Fruit fly (Drosophila melanogaster) whole organism, embryonic: Measurements from ENCODE around the gene mirr.

Experiments
- Ada2b ChIP-seq: fragments of 200-800 bp; sonication (Bioruptor generic); IDR thresholded peaks from 2 replicates; pipeline ENCODE4 v1.3.6; 2022; ENCODE audit warnings: missing biosample characterization, missing genetic modification characterization
- Aef1 ChIP-seq: fragments of 200-800 bp; sonication (Bioruptor generic); IDR thresholded peaks from 3 replicates; pipeline ENCODE4 v1.3.6; 2022; ENCODE audit warnings: missing biosample characterization, missing genetic modification characterization
- Antp ChIP-seq: fragments of 200-800 bp; sonication (Bioruptor generic); optimal IDR thresholded peaks from 3 replicates; lab custom pipeline; 2016; ENCODE audit warnings: missing biosample characterization, missing genetic modification characterization
- CG12219 ChIP-seq: fragments of 200-800 bp; sonication (Bioruptor generic); optimal IDR thresholded peaks from 3 replicates; lab custom pipeline; 2018; ENCODE audit warnings: missing biosample characterization, mild to moderate bottlenecking, missing genetic modification characterization
- CG12391 ChIP-seq: fragments of 200-800 bp; sonication (Bioruptor generic); optimal IDR thresholded peaks from 3 replicates; lab custom pipeline; 2018; ENCODE audit warnings: missing biosample characterization, mild to moderate bottlenecking, missing genetic modification characterization, moderate library complexity
- CG15696 ChIP-seq: fragments of 200-800 bp; sonication (Bioruptor generic); optimal IDR thresholded peaks from 2 replicates; lab custom pipeline; 2019; ENCODE audit warnings: missing biosample characterization, mild to moderate bottlenecking, missing genetic modification characterization, moderate library complexity
- CG2199 ChIP-seq: fragments of 200-800 bp; sonication (Bioruptor generic); IDR thresholded peaks from 3 replicates; pipeline ENCODE4 v1.3.6; 2022; ENCODE audit warnings: missing biosample characterization, missing genetic modification characterization
- CG30403 ChIP-seq: fragments of 200-800 bp; sonication (Bioruptor generic); optimal IDR thresholded peaks from 3 replicates; lab custom pipeline; 2016; ENCODE audit warnings: missing biosample characterization, missing genetic modification characterization
- CG31224 ChIP-seq: fragments of 200-800 bp; sonication (Bioruptor generic); IDR thresholded peaks from 2 replicates; pipeline ENCODE4 v1.3.6; 2022; ENCODE audit warnings: missing biosample characterization, missing genetic modification characterization
- CG33557 ChIP-seq: fragments of 200-800 bp; sonication (Bioruptor generic); optimal IDR thresholded peaks from 2 replicates; lab custom pipeline; 2019; ENCODE audit warnings: missing biosample characterization, mild to moderate bottlenecking, missing genetic modification characterization, moderate library complexity
- CG3847 ChIP-seq: fragments of 200-800 bp; sonication (Bioruptor generic); IDR thresholded peaks from 2 replicates; pipeline ENCODE4 v1.3.6; 2022; ENCODE audit warnings: missing biosample characterization, missing genetic modification characterization
- CG5180 ChIP-seq: fragments of 200-800 bp; sonication (Bioruptor generic); optimal IDR thresholded peaks from 3 replicates; lab custom pipeline; 2017; ENCODE audit warnings: missing biosample characterization, missing genetic modification characterization, mild to moderate bottlenecking, moderate library complexity, missing genetic modification reagents
- CG5245 ChIP-seq: fragments of 200-800 bp; sonication (Bioruptor generic); optimal IDR thresholded peaks from 3 replicates; lab custom pipeline; 2016; ENCODE audit warnings: missing biosample characterization, missing genetic modification characterization
- CG8290 ChIP-seq, 3 experiments: fragments of 200-800 bp; sonication (Bioruptor generic); optimal IDR thresholded peaks; 2 replicates each; lab custom pipeline; 2016 to 2019; ENCODE audit warnings: missing biosample characterization in 3 of 3, missing genetic modification characterization in 3 of 3, mild to moderate bottlenecking in 2 of 3, moderate library complexity in 1 of 3
- CG9876 ChIP-seq: fragments of 200-800 bp; sonication (Bioruptor generic); optimal IDR thresholded peaks from 2 replicates; lab custom pipeline; 2016; ENCODE audit warnings: missing biosample characterization, missing genetic modification characterization
- Dad ChIP-seq: fragments of 200-800 bp; sonication (Bioruptor generic); optimal IDR thresholded peaks from 3 replicates; lab custom pipeline; 2016; ENCODE audit warnings: missing biosample characterization, missing genetic modification characterization
- Doc3 ChIP-seq: fragments of 200-800 bp; sonication (Bioruptor generic); IDR thresholded peaks from 3 replicates; pipeline ENCODE4 v1.3.6; 2022; ENCODE audit warnings: missing biosample characterization, missing genetic modification characterization; ENCODE audit not compliant: partially characterized antibody
- E2f1 ChIP-seq: fragments of 200-800 bp; sonication (Bioruptor generic); IDR thresholded peaks from 2 replicates; pipeline ENCODE4 v1.3.6; 2022; ENCODE audit warnings: missing biosample characterization, missing genetic modification characterization
- HLH3B ChIP-seq: fragments of 200-800 bp; sonication (Bioruptor generic); IDR thresholded peaks from 2 replicates; pipeline ENCODE4 v1.3.6; 2022; ENCODE audit warnings: missing biosample characterization, missing genetic modification characterization
- Hr78 ChIP-seq, 2 experiments: fragments of 200-800 bp in 1 of 2; fragments of >200 bp in 1 of 2; sonication (Bioruptor generic) in 1 of 2; optimal IDR thresholded peaks; 2 replicates each; lab custom pipeline; 2017 to 2019; ENCODE audit warnings: missing biosample characterization in 2 of 2, missing genetic modification characterization in 2 of 2, mild to moderate bottlenecking in 1 of 2, moderate library complexity in 1 of 2
- Mad ChIP-seq: fragments of 200-800 bp; sonication (Bioruptor generic); optimal IDR thresholded peaks from 2 replicates; lab custom pipeline; 2016; ENCODE audit warnings: missing biosample characterization, missing genetic modification characterization
- NFAT ChIP-seq: fragments of 200-800 bp; sonication (Bioruptor generic); IDR thresholded peaks from 2 replicates; pipeline ENCODE4 v1.3.6; 2022; ENCODE audit warnings: missing biosample characterization, missing genetic modification characterization
- Neu2 ChIP-seq: fragments of 200-800 bp; sonication (Bioruptor generic); optimal IDR thresholded peaks from 3 replicates; lab custom pipeline; 2016; ENCODE audit warnings: missing biosample characterization, missing genetic modification characterization, borderline replicate concordance
- Nf-YC ChIP-seq: fragments of 200-800 bp; optimal IDR thresholded peaks from 3 replicates; lab custom pipeline; 2019; ENCODE audit warnings: missing biosample characterization, mild to moderate bottlenecking, missing genetic modification characterization, moderate library complexity
- PHDP ChIP-seq: fragments of 200-800 bp; sonication (Bioruptor generic); optimal IDR thresholded peaks from 3 replicates; lab custom pipeline; 2018; ENCODE audit warnings: missing biosample characterization, mild to moderate bottlenecking, missing genetic modification characterization, moderate library complexity
- Scr ChIP-seq: fragments of 200-800 bp; sonication (Bioruptor generic); IDR thresholded peaks from 2 replicates; pipeline ENCODE4 v1.3.6; 2022; ENCODE audit warnings: missing biosample characterization, missing genetic modification characterization; ENCODE audit not compliant: partially characterized antibody
- Sry-β ChIP-seq: fragments of 200-800 bp; sonication (Bioruptor generic); optimal IDR thresholded peaks from 2 replicates; lab custom pipeline; 2018; ENCODE audit warnings: missing biosample characterization, mild to moderate bottlenecking, missing genetic modification characterization, moderate library complexity
- abd-A ChIP-seq: fragments of 200-800 bp; sonication (Bioruptor generic); optimal IDR thresholded peaks from 3 replicates; lab custom pipeline; 2019; ENCODE audit warnings: missing biosample characterization, mild to moderate bottlenecking, missing genetic modification characterization, moderate library complexity
- ase ChIP-seq: fragments of 200-800 bp; sonication (Bioruptor generic); IDR thresholded peaks from 3 replicates; pipeline ENCODE4 v1.3.6; 2022; ENCODE audit warnings: missing biosample characterization, missing genetic modification characterization
- cato ChIP-seq: fragments of 200-800 bp; sonication (Bioruptor generic); optimal IDR thresholded peaks from 2 replicates; lab custom pipeline; 2016; ENCODE audit warnings: missing biosample characterization, missing genetic modification characterization, borderline replicate concordance
- caup ChIP-seq: fragments of 200-800 bp; sonication (Bioruptor generic); optimal IDR thresholded peaks from 3 replicates; lab custom pipeline; 2017; ENCODE audit warnings: missing biosample characterization, mild to moderate bottlenecking, missing genetic modification characterization, moderate library complexity; ENCODE audit not compliant: severe bottlenecking
- croc ChIP-seq: fragments of 200-800 bp; sonication (Bioruptor generic); conservative IDR thresholded peaks from 3 replicates; pipeline ENCODE4 v1.3.6; 2022; ENCODE audit warnings: missing biosample characterization, missing genetic modification characterization
- crp ChIP-seq, 2 experiments: fragments of 200-800 bp; sonication (Bioruptor generic); optimal IDR thresholded peaks; 2 replicates in 1 of 2; 3 replicates in 1 of 2; lab custom pipeline; 2017; ENCODE audit warnings: missing biosample characterization in 2 of 2, missing genetic modification characterization in 2 of 2, mild to moderate bottlenecking in 1 of 2, moderate library complexity in 1 of 2
- fd64A ChIP-seq: fragments of 200-800 bp; sonication (Bioruptor generic); optimal IDR thresholded peaks from 3 replicates; lab custom pipeline; 2018; ENCODE audit warnings: missing biosample characterization, mild to moderate bottlenecking, missing genetic modification characterization
- fd96Cb ChIP-seq: fragments of 200-800 bp; sonication (Bioruptor generic); optimal IDR thresholded peaks from 2 replicates; lab custom pipeline; 2018; ENCODE audit warnings: missing biosample characterization, mild to moderate bottlenecking, missing genetic modification characterization, moderate library complexity
- gcm2 ChIP-seq: fragments of 200-800 bp; sonication (Bioruptor generic); optimal IDR thresholded peaks from 2 replicates; lab custom pipeline; 2016; ENCODE audit warnings: missing biosample characterization, missing genetic modification characterization
- gt ChIP-seq: fragments of 200-800 bp; sonication (Bioruptor generic); IDR thresholded peaks from 2 replicates; pipeline ENCODE4 v1.3.6; 2022; ENCODE audit warnings: missing biosample characterization, missing genetic modification characterization
- jigr1 ChIP-seq: fragments of 200-800 bp; sonication (Bioruptor generic); IDR thresholded peaks from 3 replicates; pipeline ENCODE4 v1.3.6; 2022; ENCODE audit warnings: missing biosample characterization, missing genetic modification characterization
- ken ChIP-seq: fragments of 200-800 bp; sonication (Bioruptor generic); IDR thresholded peaks from 3 replicates; pipeline ENCODE4 v1.3.6; 2022; ENCODE audit warnings: missing biosample characterization, missing genetic modification characterization
- lbe ChIP-seq: fragments of 200-800 bp; sonication (Bioruptor generic); optimal IDR thresholded peaks from 2 replicates; lab custom pipeline; 2016; ENCODE audit warnings: missing biosample characterization, mild to moderate bottlenecking, missing genetic modification characterization
- mld ChIP-seq: fragments of 200-800 bp; sonication (Bioruptor generic); IDR thresholded peaks from 3 replicates; pipeline ENCODE4 v1.3.6; 2022; ENCODE audit warnings: missing biosample characterization, missing genetic modification characterization; ENCODE audit not compliant: partially characterized antibody
- pita ChIP-seq: fragments of 200-800 bp; sonication (Bioruptor generic); optimal IDR thresholded peaks from 2 replicates; lab custom pipeline; 2017; ENCODE audit warnings: missing biosample characterization, mild to moderate bottlenecking, missing genetic modification characterization
- prd ChIP-seq, 3 experiments: fragments of >200 bp in 2 of 3; fragments of 200-800 bp in 1 of 3; sonication (Bioruptor generic) in 1 of 3; optimal IDR thresholded peaks in 2 of 3; IDR thresholded peaks in 1 of 3; 2 replicates in 2 of 3; 3 replicates in 1 of 3; pipeline versions ENCODE4 v1.3.6 to Lab custom; 2017 to 2022; ENCODE audit warnings: missing biosample characterization in 1 of 3, missing genetic modification characterization in 1 of 3
- slou ChIP-seq: fragments of 200-800 bp; sonication (Bioruptor generic); optimal IDR thresholded peaks from 3 replicates; lab custom pipeline; 2016; ENCODE audit warnings: missing biosample characterization, missing genetic modification characterization
- ttk ChIP-seq: fragments of 200-800 bp; sonication (Bioruptor generic); IDR thresholded peaks from 2 replicates; pipeline ENCODE4 v2.1.2; 2022; ENCODE audit warnings: missing biosample characterization, missing genetic modification characterization
- twi ChIP-seq: fragments of 200-800 bp; optimal IDR thresholded peaks from 2 replicates; lab custom pipeline; 2019; ENCODE audit warnings: missing biosample characterization, mild to moderate bottlenecking, missing genetic modification characterization, moderate library complexity
- tx ChIP-seq: fragments of 200-800 bp; sonication (Bioruptor generic); optimal IDR thresholded peaks from 2 replicates; lab custom pipeline; 2016; ENCODE audit warnings: missing biosample characterization, missing genetic modification characterization
- vfl ChIP-seq: fragments of 200-800 bp; sonication (Bioruptor generic); optimal IDR thresholded peaks from 2 replicates; lab custom pipeline; 2016; ENCODE audit warnings: missing biosample characterization, missing genetic modification characterization

mirr gene

DNA sequence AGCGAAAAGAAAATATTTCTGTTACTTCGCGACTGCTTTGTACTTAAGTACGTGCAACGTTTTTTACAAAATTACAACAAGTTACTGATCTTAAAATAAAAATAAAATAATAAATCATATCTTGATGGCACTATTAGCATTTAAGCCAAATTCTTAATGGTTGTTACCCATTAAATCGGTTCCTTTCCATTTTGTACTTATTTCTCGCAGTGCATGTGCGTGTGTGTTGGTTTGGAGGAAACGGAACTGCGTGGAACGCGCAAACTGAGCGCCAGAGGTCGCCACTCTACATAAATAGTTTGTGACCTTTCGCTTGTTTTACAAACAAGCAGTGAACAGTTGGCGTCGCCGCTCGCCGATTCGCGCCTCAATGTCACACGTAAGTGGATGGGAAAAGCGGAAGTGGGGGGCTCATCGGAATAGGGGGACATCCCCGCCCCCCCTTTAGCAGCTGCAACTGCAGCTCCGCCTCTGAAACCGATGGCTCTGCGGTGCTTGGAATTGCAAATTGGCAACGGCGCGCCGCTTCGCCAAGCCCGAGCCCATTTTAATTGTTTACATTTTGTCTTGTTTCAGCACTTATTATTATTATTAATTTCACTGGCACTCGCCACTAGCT is 25.3 kb upstream of the mirr start (continued):
- TF ChIP-seq Hr78 (GFP tag; optimal IDR thresholded peaks at IDR 0.05; lab: Kevin White, UChicago) (peak in 1 of 2 experiments; percentile 55), pita (no peak), Nf-YC (tag; lab: Kevin White, UChicago) (no peak), CG8290 (GFP tag; optimal IDR thresholded peaks at IDR 0.05; lab: Kevin White, UChicago) (no peak), CG8290 (tag; optimal IDR thresholded peaks at IDR 0.05; lab: Kevin White, UChicago) (no peak), croc (GFP tag; lab: Robert Waterston, UW) (peak; percentile 25; the same call in 2 of the 3 replicates), gt (peak; percentile 35; the same call in 1 of the 2 replicates), fd96Cb (tag; lab: Kevin White, UChicago) (peak; percentile 44), Scr (no peak), CG9876 (GFP tag; lab: Kevin White, UChicago) (peak; percentile 4), ase (no peak), Aef1 (0 out of 3 replicates have a peak, but pooled peaks have one; percentile 18), HLH3B (no peak), CG5245 (GFP tag; lab: Kevin White, UChicago) (peak; percentile 18), CG30403 (peak; percentile 22), caup (GFP tag; lab: Kevin White, UChicago) (peak; percentile 10), Mad (no peak), CG5180 (GFP tag; lab: Kevin White, UChicago) (peak; percentile 25), CG15696 (tag; lab: Kevin White, UChicago) (peak; percentile 45), Dad (GFP tag; lab: Kevin White, UChicago) (no peak), prd (optimal IDR thresholded peaks at IDR 0.05; lab: Kevin White, UChicago) (no peak), prd (GFP tag; IDR thresholded peaks at IDR 0.05; lab: Robert Waterston, UW) (peak; percentile 53; the same call in 1 of the 3 replicates), NFAT (peak; percentile 41; the same call in 1 of the 2 replicates), mld (GFP tag; lab: Robert Waterston, UW) (no peak), twi (tag; lab: Kevin White, UChicago) (no peak), Neu2 (GFP tag; lab: Kevin White, UChicago) (no peak), gcm2 (GFP tag; lab: Kevin White, UChicago) (no peak), Antp (GFP tag; lab: Kevin White, UChicago) (no peak), Ada2b (GFP tag; lab: Robert Waterston, UW) (peak; percentile 38; the same call in 1 of the 2 replicates), ttk (no peak), E2f1 (GFP tag; lab: Robert Waterston, UW) (peak; percentile 44; the same call in 1 of the 2 replicates), CG12219 (peak; percentile 33), vfl (GFP tag; lab: Kevin White, UChicago) (no peak), CG2199 (peak; percentile 48; the same call in 1 of the 3 replicates), lbe (GFP tag; lab: Kevin White, UChicago) (no peak), CG12391 (tag; lab: Kevin White, UChicago) (peak; percentile 34), ken (GFP tag; lab: Robert Waterston, UW) (no peak), CG31224 (no peak), crp (GFP tag; optimal IDR thresholded peaks at IDR 0.05; lab: Kevin White, UChicago) (no peak), slou (GFP tag; lab: Kevin White, UChicago) (no peak), Doc3 (GFP tag; lab: Robert Waterston, UW) (no peak), fd64A (GFP tag; lab: Kevin White, UChicago) (peak; percentile 15), CG3847 (GFP tag; lab: Robert Waterston, UW) (peak; percentile 32; the same call in 1 of the 2 replicates), jigr1 (GFP tag; lab: Robert Waterston, UW) (no peak), tx (GFP tag; lab: Kevin White, UChicago) (no peak), abd-A (no peak), Sry-β (no peak), cato (GFP tag; lab: Kevin White, UChicago) (no peak), CG33557 (GFP tag; lab: Kevin White, UChicago) (peak; percentile 17), PHDP (tag; lab: Kevin White, UChicago) (no peak)
